Worm (Caenorhabditis elegans): ENCODE results near the gene mam-3.

mam-3 gene

DNA sequence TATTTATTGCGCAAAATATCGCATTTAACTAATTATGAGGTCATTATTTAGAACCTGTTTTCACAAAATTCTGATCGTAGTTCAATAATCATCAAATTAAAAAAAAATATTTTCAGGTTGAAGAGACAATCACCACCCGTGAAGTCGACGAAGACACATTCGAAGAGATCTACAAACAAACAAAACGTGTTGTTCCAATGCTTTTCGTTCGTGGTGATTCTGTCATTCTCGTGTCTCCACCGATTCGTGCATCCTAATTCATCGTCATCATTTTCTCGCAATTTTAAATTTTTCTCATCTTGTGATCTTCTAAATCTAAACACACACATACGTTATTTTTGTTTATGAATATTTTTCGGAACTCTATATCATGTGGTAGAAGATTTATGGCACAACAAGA lies 56.4 kb downstream of the mam-3 start (continued):
- TF ChIP-seq Y95B8A.8 (GFP tag; IDR thresholded peaks at IDR 0.05), result no peak; the same call in 1 of the 2 replicates
- 0 out of 2 replicates have a peak, but pooled peaks have one; percentile 3 for TF ChIP-seq hmg-20 (GFP tag; IDR thresholded peaks at IDR 0.05)
- TF ChIP-seq nhr-120 (GFP tag; IDR thresholded peaks at IDR 0.05), result no peak
- no peak for TF ChIP-seq B0019.2 (GFP tag; conservative IDR thresholded peaks at IDR 0.05)
- no peak for TF ChIP-seq attf-5 (GFP tag; optimal IDR thresholded peaks at IDR 0.05)
- TF ChIP-seq F52B5.7 (tag; optimal IDR thresholded peaks at IDR 0.05), result no peak
- no peak for TF ChIP-seq madf-10 (tag; optimal IDR thresholded peaks at IDR 0.05)
- TF ChIP-seq nhr-80 (tag; optimal IDR thresholded peaks at IDR 0.05), result no peak
- TF ChIP-seq K11D2.4 (GFP tag; IDR thresholded peaks at IDR 0.05), result peak; percentile 60
- peak; percentile 70 for TF ChIP-seq B0336.3 (GFP tag; IDR thresholded peaks at IDR 0.05)
- peak; percentile 62 for TF ChIP-seq ama-1 (optimal IDR thresholded peaks at IDR 0.05)
- no peak for TF ChIP-seq ama-1 (GFP tag; optimal IDR thresholded peaks at IDR 0.05)
- no peak for TF ChIP-seq pha-4 (tag; optimal IDR thresholded peaks at IDR 0.05)
- no peak for TF ChIP-seq F23B12.7 (tag; optimal IDR thresholded peaks at IDR 0.05; ENCODE audit: insufficient read depth)
- TF ChIP-seq repo-1 (tag; optimal IDR thresholded peaks at IDR 0.05), result peak; percentile 82
- no peak for TF ChIP-seq ztf-22 (GFP tag; optimal IDR thresholded peaks at IDR 0.05)
- TF ChIP-seq D2030.7 (GFP tag; IDR thresholded peaks at IDR 0.05), result no peak
- no peak for TF ChIP-seq attf-6 (GFP tag; IDR thresholded peaks at IDR 0.05)
- no peak for TF ChIP-seq rcor-1 (GFP tag; IDR thresholded peaks at IDR 0.05)
- TF ChIP-seq sdz-38 (tag; optimal IDR thresholded peaks at IDR 0.05), result no peak
- TF ChIP-seq hsf-1 (GFP tag; IDR thresholded peaks at IDR 0.05), result no peak
- peak; percentile 30 for TF ChIP-seq snpc-3.4 (tag; optimal IDR thresholded peaks at IDR 0.05)
- peak; percentile 29 for TF ChIP-seq F22D6.2 (tag; optimal IDR thresholded peaks at IDR 0.05)
- TF ChIP-seq egl-44 (GFP tag; IDR thresholded peaks at IDR 0.05), result no peak
- TF ChIP-seq pbrm-1 (GFP tag; IDR thresholded peaks at IDR 0.05), result peak; percentile 71
- no peak for TF ChIP-seq Y53F4B.3 (GFP tag; IDR thresholded peaks at IDR 0.05)
- TF ChIP-seq ZK185.1 (tag; optimal IDR thresholded peaks at IDR 0.05; ENCODE audit: poor library complexity, severe bottlenecking), result peak; percentile 36
- peak; percentile 51 for TF ChIP-seq mcd-1 (GFP tag; IDR thresholded peaks at IDR 0.05)
- TF ChIP-seq nfyb-1 (GFP tag; IDR thresholded peaks at IDR 0.05), result 0 out of 2 replicates have a peak, but pooled peaks have one; percentile 34
- no peak for TF ChIP-seq cebp-1 (GFP tag; IDR thresholded peaks at IDR 0.05)
- peak; percentile 56 for TF ChIP-seq cebp-1 (tag; optimal IDR thresholded peaks at IDR 0.05)
- 0 out of 2 replicates have a peak, but pooled peaks have one; percentile 60 for TF ChIP-seq madf-3 (GFP tag; IDR thresholded peaks at IDR 0.05)
- no peak for TF ChIP-seq mel-28 (tag; optimal IDR thresholded peaks at IDR 0.05; ENCODE audit: borderline replicate concordance)
- no peak for TF ChIP-seq chd-7 (tag; optimal IDR thresholded peaks at IDR 0.05)
- no peak for TF ChIP-seq sea-2 (GFP tag; IDR thresholded peaks at IDR 0.05)
- peak; percentile 29 for TF ChIP-seq tlf-1 (GFP tag; optimal IDR thresholded peaks at IDR 0.05)
- TF ChIP-seq Y56A3A.18 (GFP tag; IDR thresholded peaks at IDR 0.05), result peak; percentile 67; the same call in 1 of the 2 replicates
- no peak for TF ChIP-seq F39B2.1 (GFP tag; IDR thresholded peaks at IDR 0.05)
- TF ChIP-seq ceh-27 (GFP tag; optimal IDR thresholded peaks at IDR 0.05), result peak; percentile 18
- TF ChIP-seq lin-40 (tag; optimal IDR thresholded peaks at IDR 0.05), result peak; percentile 47
- TF ChIP-seq efl-1 (GFP tag; optimal IDR thresholded peaks at IDR 0.05), result no peak
- TF ChIP-seq cebp-2 (GFP tag; IDR thresholded peaks at IDR 0.05), result 0 out of 2 replicates have a peak, but pooled peaks have one; percentile 32
- TF ChIP-seq Y53G8AR.9 (GFP tag; conservative IDR thresholded peaks at IDR 0.05), result 0 out of 2 replicates have a peak, but pooled peaks have one; percentile 57

All from whole organism, young adult.